Fruit fly (Drosophila melanogaster) whole organism, embryonic: ENCODE measurements around the gene rumi.

ENCODE experiments used
- Atf6 ChIP-seq: fragments of 200-800 bp; sonication (Bioruptor generic); IDR thresholded peaks from 2 replicates; pipeline ENCODE4 v1.3.6; 2022; ENCODE audit warnings: missing biosample characterization, missing genetic modification characterization
- Awh ChIP-seq: fragments of 200-800 bp; sonication (Bioruptor generic); IDR thresholded peaks from 2 replicates; pipeline ENCODE4, ENCODE4 v1.3.6; 2022; ENCODE audit warnings: missing biosample characterization, missing genetic modification characterization
- BEAF-32 ChIP-seq: fragments of 200-800 bp; sonication (Bioruptor generic); optimal IDR thresholded peaks from 3 replicates; lab custom pipeline; 2017; ENCODE audit warnings: missing biosample characterization, missing genetic modification characterization, mild to moderate bottlenecking, moderate library complexity, missing genetic modification reagents
- CG10321 ChIP-seq: fragments of 200-800 bp; sonication (Bioruptor generic); IDR thresholded peaks from 2 replicates; pipeline ENCODE4 v1.3.6; 2022; ENCODE audit warnings: missing biosample characterization, missing genetic modification characterization
- CG11247 ChIP-seq: fragments of 200-800 bp; sonication (Bioruptor generic); IDR thresholded peaks from 2 replicates; pipeline ENCODE4 v1.3.6; 2022; ENCODE audit warnings: missing biosample characterization, missing genetic modification characterization
- CG12104 ChIP-seq: fragments of 200-800 bp; sonication (Bioruptor generic); optimal IDR thresholded peaks from 3 replicates; lab custom pipeline; 2016; ENCODE audit warnings: missing biosample characterization, missing genetic modification characterization
- CG1233 ChIP-seq: fragments of 200-800 bp; sonication (Bioruptor generic); optimal IDR thresholded peaks from 4 replicates; lab custom pipeline; 2018; ENCODE audit warnings: missing biosample characterization, mild to moderate bottlenecking, missing genetic modification characterization
- CG12942 ChIP-seq: fragments of 200-800 bp; sonication (Bioruptor generic); optimal IDR thresholded peaks from 3 replicates; lab custom pipeline; 2016; ENCODE audit warnings: missing biosample characterization, missing genetic modification characterization
- CG14441 ChIP-seq: fragments of 200-800 bp; sonication (Bioruptor generic); IDR thresholded peaks from 2 replicates; pipeline ENCODE4 v1.3.6; 2022; ENCODE audit warnings: missing biosample characterization, missing genetic modification characterization
- CG14860 ChIP-seq: fragments of 200-800 bp; sonication (Bioruptor generic); IDR thresholded peaks from 3 replicates; pipeline ENCODE4 v1.3.6; 2022; ENCODE audit warnings: missing biosample characterization, missing genetic modification characterization; ENCODE audit not compliant: partially characterized antibody
- CG14965 ChIP-seq: fragments of 200-800 bp; sonication (Bioruptor generic); optimal IDR thresholded peaks from 2 replicates; lab custom pipeline; 2016; ENCODE audit warnings: missing biosample characterization, missing genetic modification characterization, borderline replicate concordance
- CG15011 ChIP-seq: fragments of 200-800 bp; sonication (Bioruptor generic); optimal IDR thresholded peaks from 3 replicates; lab custom pipeline; 2018; ENCODE audit warnings: missing biosample characterization, mild to moderate bottlenecking, missing genetic modification characterization
- CG15269 ChIP-seq: fragments of 200-800 bp; sonication (Bioruptor generic); optimal IDR thresholded peaks from 2 replicates; lab custom pipeline; 2018; ENCODE audit warnings: missing biosample characterization, mild to moderate bottlenecking, missing genetic modification characterization, moderate library complexity
- CG17328 ChIP-seq: fragments of 200-800 bp; sonication (Bioruptor generic); IDR thresholded peaks from 2 replicates; pipeline ENCODE4 v1.3.6; 2022; ENCODE audit warnings: missing biosample characterization, missing genetic modification characterization
- CG3281 ChIP-seq: fragments of 200-800 bp; sonication (Bioruptor generic); optimal IDR thresholded peaks from 3 replicates; lab custom pipeline; 2017; ENCODE audit warnings: missing biosample characterization, mild to moderate bottlenecking, missing genetic modification characterization
- CG4707 ChIP-seq: fragments of 200-800 bp; sonication (Bioruptor generic); optimal IDR thresholded peaks from 2 replicates; lab custom pipeline; 2018; ENCODE audit warnings: missing biosample characterization, mild to moderate bottlenecking, missing genetic modification characterization, moderate library complexity
- CG9817 ChIP-seq: fragments of 200-800 bp; sonication (Bioruptor generic); optimal IDR thresholded peaks from 2 replicates; lab custom pipeline; 2018; ENCODE audit warnings: missing biosample characterization, mild to moderate bottlenecking, missing genetic modification characterization, moderate library complexity
- CTCF ChIP-seq: fragments of 200-800 bp; sonication (Bioruptor generic); optimal IDR thresholded peaks from 2 replicates; lab custom pipeline; 2017; ENCODE audit warnings: missing biosample characterization, mild to moderate bottlenecking, missing genetic modification characterization, moderate library complexity
- Chrac-16 ChIP-seq: fragments of 200-800 bp; sonication (Bioruptor generic); optimal IDR thresholded peaks from 3 replicates; lab custom pipeline; 2016; ENCODE audit warnings: missing biosample characterization, missing genetic modification characterization
- D ChIP-seq, 2 experiments: fragments of 200-800 bp in 1 of 2; fragments of >200 bp in 1 of 2; sonication (Bioruptor generic) in 1 of 2; optimal IDR thresholded peaks; 2 replicates in 1 of 2; 3 replicates in 1 of 2; lab custom pipeline; 2017; ENCODE audit warnings: mild to moderate bottlenecking in 1 of 2, missing biosample characterization in 1 of 2, missing genetic modification characterization in 1 of 2, missing genetic modification reagents in 1 of 2
- Dip3 ChIP-seq: fragments of 200-800 bp; sonication (Bioruptor generic); optimal IDR thresholded peaks from 3 replicates; lab custom pipeline; 2016; ENCODE audit warnings: missing biosample characterization, missing genetic modification characterization
- E2f2 ChIP-seq: fragments of 200-800 bp; sonication (Bioruptor generic); IDR thresholded peaks from 2 replicates; pipeline ENCODE4 v1.3.6; 2022; ENCODE audit warnings: missing biosample characterization, missing genetic modification characterization
- H15 ChIP-seq: fragments of 200-800 bp; sonication (Bioruptor generic); IDR thresholded peaks from 3 replicates; pipeline ENCODE4 v1.3.6; 2022; ENCODE audit warnings: missing biosample characterization, missing genetic modification characterization
- Jarid2 ChIP-seq: fragments of 200-800 bp; sonication (Bioruptor generic); optimal IDR thresholded peaks from 3 replicates; lab custom pipeline; 2017; ENCODE audit warnings: mild to moderate bottlenecking, missing biosample characterization, missing genetic modification reagents, missing genetic modification characterization
- NC2β ChIP-seq: fragments of 200-800 bp; sonication (Bioruptor generic); optimal IDR thresholded peaks from 2 replicates; lab custom pipeline; 2016; ENCODE audit warnings: missing biosample characterization, missing genetic modification characterization
- Opbp ChIP-seq: fragments of 200-800 bp; sonication (Bioruptor generic); IDR thresholded peaks from 3 replicates; pipeline ENCODE4 v1.3.6; 2022; ENCODE audit warnings: missing biosample characterization, missing genetic modification characterization; ENCODE audit not compliant: partially characterized antibody
- Poxn ChIP-seq: fragments of 200-800 bp; sonication (Bioruptor generic); IDR thresholded peaks from 2 replicates; pipeline ENCODE4 v1.3.6; 2022; ENCODE audit warnings: missing biosample characterization, missing genetic modification characterization
- Ptx1 ChIP-seq: fragments of 200-800 bp; sonication (Bioruptor generic); IDR thresholded peaks from 2 replicates; pipeline ENCODE4 v1.3.6; 2022; ENCODE audit warnings: missing biosample characterization, missing genetic modification characterization
- Ravus ChIP-seq: fragments of 200-800 bp; sonication (Bioruptor generic); IDR thresholded peaks from 2 replicates; pipeline ENCODE4 v1.3.6; 2022; ENCODE audit warnings: missing biosample characterization, missing genetic modification characterization
- Sox102F ChIP-seq: fragments of 200-800 bp; sonication (Bioruptor generic); optimal IDR thresholded peaks from 2 replicates; lab custom pipeline; 2018; ENCODE audit warnings: missing biosample characterization, mild to moderate bottlenecking, missing genetic modification characterization, moderate library complexity
- Spps ChIP-seq: fragments of 200-800 bp; sonication (Bioruptor generic); optimal IDR thresholded peaks from 2 replicates; lab custom pipeline; 2018; ENCODE audit warnings: missing biosample characterization, mild to moderate bottlenecking, missing genetic modification characterization
- Sry-δ ChIP-seq: fragments of 200-800 bp; sonication (Bioruptor generic); optimal IDR thresholded peaks from 2 replicates; lab custom pipeline; 2016; ENCODE audit warnings: missing biosample characterization, missing genetic modification characterization
- danr ChIP-seq: fragments of 200-800 bp; sonication (Bioruptor generic); IDR thresholded peaks from 2 replicates; pipeline ENCODE4 v1.3.6; 2022; ENCODE audit warnings: missing biosample characterization, missing genetic modification characterization
- ewg ChIP-seq: fragments of 200-800 bp; sonication (Bioruptor generic); optimal IDR thresholded peaks from 3 replicates; lab custom pipeline; 2017; ENCODE audit warnings: mild to moderate bottlenecking, missing biosample characterization, missing genetic modification reagents, missing genetic modification characterization
- fru ChIP-seq: fragments of >200 bp; optimal IDR thresholded peaks from 2 replicates; lab custom pipeline; 2017
- kay ChIP-seq: fragments of 200-800 bp; sonication (Bioruptor generic); optimal IDR thresholded peaks from 2 replicates; lab custom pipeline; 2016; ENCODE audit warnings: missing biosample characterization, missing genetic modification characterization
- maf-S ChIP-seq: fragments of 200-800 bp; sonication (Bioruptor generic); optimal IDR thresholded peaks from 2 replicates; lab custom pipeline; 2016; ENCODE audit warnings: missing biosample characterization, missing genetic modification characterization
- mam ChIP-seq: fragments of 200-800 bp; sonication (Bioruptor generic); optimal IDR thresholded peaks from 3 replicates; lab custom pipeline; 2016; ENCODE audit warnings: missing biosample characterization, missing genetic modification characterization
- mirr ChIP-seq: fragments of 200-800 bp; sonication (Bioruptor generic); optimal IDR thresholded peaks from 3 replicates; lab custom pipeline; 2018; ENCODE audit warnings: missing biosample characterization, mild to moderate bottlenecking, missing genetic modification characterization
- pb ChIP-seq: fragments of 200-800 bp; sonication (Bioruptor generic); optimal IDR thresholded peaks from 3 replicates; lab custom pipeline; 2016; ENCODE audit warnings: missing biosample characterization, missing genetic modification characterization
- prd ChIP-seq, 3 experiments: fragments of >200 bp in 2 of 3; fragments of 200-800 bp in 1 of 3; sonication (Bioruptor generic) in 1 of 3; optimal IDR thresholded peaks in 2 of 3; IDR thresholded peaks in 1 of 3; 2 replicates in 2 of 3; 3 replicates in 1 of 3; pipeline versions ENCODE4 v1.3.6 to Lab custom; 2017 to 2022; ENCODE audit warnings: missing biosample characterization in 1 of 3, missing genetic modification characterization in 1 of 3
- sc ChIP-seq, 3 experiments: fragments of >200 bp in 2 of 3; fragments of 200-800 bp in 1 of 3; sonication (Bioruptor generic) in 1 of 3; optimal IDR thresholded peaks; 2 replicates in 2 of 3; 3 replicates in 1 of 3; lab custom pipeline; 2017; ENCODE audit warnings: mild to moderate bottlenecking in 1 of 3, missing biosample characterization in 1 of 3, missing genetic modification characterization in 1 of 3, missing genetic modification reagents in 1 of 3
- sens ChIP-seq: fragments of 200-800 bp; sonication (Bioruptor generic); peaks from one replicate; lab custom pipeline; 2016; ENCODE audit warnings: missing biosample characterization, missing genetic modification characterization
- sens-2 ChIP-seq: fragments of 200-800 bp; sonication (Bioruptor generic); IDR thresholded peaks from 2 replicates; pipeline ENCODE4 v1.3.6; 2022; ENCODE audit warnings: missing biosample characterization, missing genetic modification characterization
- sqz ChIP-seq: fragments of 200-800 bp; sonication (Bioruptor generic); optimal IDR thresholded peaks from 3 replicates; lab custom pipeline; 2018; ENCODE audit warnings: missing biosample characterization, mild to moderate bottlenecking, missing genetic modification characterization
- ssp ChIP-seq: fragments of 200-800 bp; sonication (Bioruptor generic); IDR thresholded peaks from 2 replicates; pipeline ENCODE4 v1.3.6; 2022; ENCODE audit warnings: missing biosample characterization, missing genetic modification characterization
- tio ChIP-seq: fragments of 200-800 bp; sonication (Bioruptor generic); optimal IDR thresholded peaks from 2 replicates; lab custom pipeline; 2017; ENCODE audit warnings: missing biosample characterization, missing genetic modification characterization, inconsistent platforms
- trem ChIP-seq: fragments of 200-800 bp; optimal IDR thresholded peaks from 3 replicates; lab custom pipeline; 2019; ENCODE audit warnings: missing biosample characterization, mild to moderate bottlenecking, missing genetic modification characterization, moderate library complexity
- tup ChIP-seq: fragments of 200-800 bp; sonication (Bioruptor generic); optimal IDR thresholded peaks from 2 replicates; lab custom pipeline; 2016; ENCODE audit warnings: missing biosample characterization, mild to moderate bottlenecking, missing genetic modification characterization, moderate library complexity
- z ChIP-seq: fragments of 200-800 bp; sonication (Bioruptor generic); IDR thresholded peaks from 3 replicates; pipeline ENCODE4 v1.3.6; 2022; ENCODE audit warnings: missing biosample characterization, missing genetic modification characterization

Gene rumi

DNA sequence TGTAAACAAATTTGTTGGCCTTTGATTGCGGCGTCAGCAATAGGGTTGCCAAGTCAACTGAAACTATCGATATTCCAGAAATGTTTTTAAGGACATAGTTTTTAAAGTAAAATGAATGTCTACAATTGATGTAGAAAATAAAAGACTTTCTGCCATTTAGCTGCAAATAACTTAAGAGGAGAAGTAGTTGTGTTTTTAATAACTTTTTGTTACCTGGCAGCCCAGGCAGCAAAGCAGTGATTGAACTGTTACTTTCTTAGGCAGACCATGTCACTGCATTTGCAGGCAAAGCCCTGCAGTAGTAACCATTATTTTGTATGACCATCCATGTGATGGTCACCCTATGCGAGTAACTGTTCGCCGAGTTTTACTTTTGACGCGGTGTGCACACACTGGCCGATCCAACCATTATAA lies at the start of gene rumi, which contains the start of the genes CG7029 and Usp12-46 (continued):
- peak; percentile 67 for TF ChIP-seq Spps (tag; lab: Kevin White, UChicago)
- peak; percentile 91 for TF ChIP-seq mam (GFP tag; lab: Kevin White, UChicago)
- peak; percentile 82 for TF ChIP-seq Sry-δ (GFP tag; lab: Kevin White, UChicago)
- peak; percentile 67 for TF ChIP-seq ewg (GFP tag; lab: Kevin White, UChicago)
- peak; percentile 86 for TF ChIP-seq CG15269 (tag; lab: Kevin White, UChicago)
- peak; percentile 69 for TF ChIP-seq mirr (GFP tag; lab: Kevin White, UChicago)
- TF ChIP-seq tio (GFP tag; lab: Kevin White, UChicago): no peak
- TF ChIP-seq trem (tag; lab: Kevin White, UChicago): peak; percentile 83
- peak; percentile 20 for TF ChIP-seq CG12104 (GFP tag; lab: Kevin White, UChicago)
- TF ChIP-seq Opbp: peak; percentile 61
- peak; percentile 77 for TF ChIP-seq H15 (GFP tag; lab: Robert Waterston, UW)
- peak; percentile 38 for TF ChIP-seq tup (GFP tag; lab: Kevin White, UChicago)
- no peak for TF ChIP-seq CG15011 (GFP tag; lab: Kevin White, UChicago)
- no peak for TF ChIP-seq fru (lab: Kevin White, UChicago)
- peak; percentile 86 for TF ChIP-seq Sox102F (GFP tag; lab: Kevin White, UChicago)
- TF ChIP-seq CG11247: peak; percentile 69
- no peak for TF ChIP-seq CTCF (GFP tag; lab: Kevin White, UChicago)
- TF ChIP-seq BEAF-32 (GFP tag; lab: Kevin White, UChicago): peak; percentile 87
- peak; percentile 63 for TF ChIP-seq Awh
- TF ChIP-seq CG9817 (tag; lab: Kevin White, UChicago): peak; percentile 89
- TF ChIP-seq Dip3 (GFP tag; lab: Kevin White, UChicago): peak; percentile 92
- TF ChIP-seq Ptx1: peak; percentile 83
- peak; percentile 75 for TF ChIP-seq ssp (GFP tag; lab: Robert Waterston, UW)
- peak; percentile 62 for TF ChIP-seq CG10321 (GFP tag; lab: Robert Waterston, UW)
- no peak for TF ChIP-seq z (GFP tag; lab: Robert Waterston, UW)
- TF ChIP-seq Chrac-16 (GFP tag; lab: Kevin White, UChicago): peak; percentile 89
- TF ChIP-seq kay (GFP tag; lab: Kevin White, UChicago): peak; percentile 79
- TF ChIP-seq CG4707: peak; percentile 67
- TF ChIP-seq CG1233 (GFP tag; lab: Kevin White, UChicago): peak; percentile 82
- no peak for TF ChIP-seq Jarid2 (GFP tag; lab: Kevin White, UChicago)
- TF ChIP-seq pb (GFP tag; lab: Kevin White, UChicago): peak; percentile 80
- TF ChIP-seq Poxn: peak; percentile 61; the same call in 1 of the 2 replicates
- peak; percentile 63 for TF ChIP-seq E2f2
- TF ChIP-seq prd (optimal IDR thresholded peaks at IDR 0.05; lab: Kevin White, UChicago): no peak
- peak; percentile 90 for TF ChIP-seq prd (GFP tag; IDR thresholded peaks at IDR 0.05; lab: Robert Waterston, UW)
- peak; percentile 91 for TF ChIP-seq NC2β (GFP tag; lab: Kevin White, UChicago)
- peak; percentile 99 for TF ChIP-seq sens (GFP tag; lab: Kevin White, UChicago)
- TF ChIP-seq Ravus (GFP tag; lab: Robert Waterston, UW): peak; percentile 30
- peak; percentile 90 for TF ChIP-seq CG17328
- peak; percentile 80 for TF ChIP-seq CG3281 (GFP tag; lab: Kevin White, UChicago)
- peak; percentile 87 for TF ChIP-seq Atf6 (GFP tag; lab: Robert Waterston, UW)
- TF ChIP-seq maf-S: peak; percentile 90
- peak; percentile 84 for TF ChIP-seq CG14441 (GFP tag; lab: Robert Waterston, UW)
- TF ChIP-seq sc (optimal IDR thresholded peaks at IDR 0.05; lab: Kevin White, UChicago): no peak
- TF ChIP-seq sc (GFP tag; optimal IDR thresholded peaks at IDR 0.05; lab: Kevin White, UChicago): peak; percentile 69
- TF ChIP-seq CG14860 (GFP tag; lab: Robert Waterston, UW): peak; percentile 58
- peak; percentile 76 for TF ChIP-seq CG12942 (GFP tag; lab: Kevin White, UChicago)
- peak; percentile 57 for TF ChIP-seq sqz (GFP tag; lab: Kevin White, UChicago)
- no peak for TF ChIP-seq D (optimal IDR thresholded peaks at IDR 0.05; lab: Kevin White, UChicago)
- peak; percentile 69 for TF ChIP-seq D (GFP tag; optimal IDR thresholded peaks at IDR 0.05; lab: Kevin White, UChicago)
- TF ChIP-seq sens-2 (GFP tag; lab: Robert Waterston, UW): peak; percentile 77; the same call in 1 of the 2 replicates
- TF ChIP-seq CG14965 (GFP tag; lab: Kevin White, UChicago): no peak
- peak; percentile 53; the same call in 1 of the 2 replicates for TF ChIP-seq danr
